Worm (Caenorhabditis elegans): ENCODE measurements around the gene F58D2.5.

- no peak for TF ChIP-seq flt-1 (GFP tag; IDR thresholded peaks at IDR 0.05)
- TF ChIP-seq ama-1 (optimal IDR thresholded peaks at IDR 0.05) = no peak
- TF ChIP-seq tbx-11 (GFP tag; IDR thresholded peaks at IDR 0.05) = no peak
- no peak for TF ChIP-seq aly-1 (tag; optimal IDR thresholded peaks at IDR 0.05)
- no peak for TF ChIP-seq ceh-13 (GFP tag; optimal IDR thresholded peaks at IDR 0.05)
- no peak for TF ChIP-seq sea-1 (GFP tag; conservative IDR thresholded peaks at IDR 0.05)
- TF ChIP-seq F13C5.2 (tag; optimal IDR thresholded peaks at IDR 0.05) = no peak
- no peak for TF ChIP-seq scrt-1 (GFP tag; IDR thresholded peaks at IDR 0.05)
- no peak for TF ChIP-seq hnd-1 (tag; optimal IDR thresholded peaks at IDR 0.05)
- no peak for TF ChIP-seq ceh-36 (tag; optimal IDR thresholded peaks at IDR 0.05)
Observed at ce11 chrIV:13165181-13165580, 28.0 kb downstream of the F58D2.5 start, which contains the start of gene scl-14.

All from whole organism, early embryonic.